Fruit fly (Drosophila melanogaster) whole organism, prepupa: ENCODE measurements around the gene Kul.

Experiments used
- Blimp-1 ChIP-seq: fragments of 200-800 bp; sonication (Bioruptor generic); optimal IDR thresholded peaks from 3 replicates; lab custom pipeline; 2017; ENCODE audit warnings: missing biosample characterization, missing genetic modification characterization, mild to moderate bottlenecking, moderate library complexity, missing genetic modification reagents
- CG10631 ChIP-seq: fragments of 200-800 bp; sonication (Bioruptor generic); optimal IDR thresholded peaks from 2 replicates; lab custom pipeline; 2016; ENCODE audit warnings: missing biosample characterization, missing genetic modification characterization
- CG10669 ChIP-seq: fragments of 200-800 bp; sonication (Bioruptor generic); optimal IDR thresholded peaks from 3 replicates; lab custom pipeline; 2018; ENCODE audit warnings: missing biosample characterization, mild to moderate bottlenecking, missing genetic modification characterization, moderate library complexity
- CG11294 ChIP-seq: fragments of 200-800 bp; sonication (Bioruptor generic); IDR thresholded peaks from 2 replicates; pipeline ENCODE4 v1.3.6; 2022; ENCODE audit warnings: missing biosample characterization, missing genetic modification characterization
- CG11762 ChIP-seq: fragments of 200-800 bp; sonication (Bioruptor generic); optimal IDR thresholded peaks from 3 replicates; lab custom pipeline; 2016; ENCODE audit warnings: missing biosample characterization, missing genetic modification characterization; ENCODE audit not compliant: insufficient read depth
- CG11902 ChIP-seq: fragments of 200-800 bp; sonication (Bioruptor generic); optimal IDR thresholded peaks from 3 replicates; lab custom pipeline; 2016; ENCODE audit warnings: missing biosample characterization, missing genetic modification characterization
- CG15336 ChIP-seq: fragments of 200-800 bp; sonication (Bioruptor generic); IDR thresholded peaks from 2 replicates; pipeline ENCODE4 v1.3.6; 2022; ENCODE audit warnings: missing biosample characterization, missing genetic modification characterization
- CG1621 ChIP-seq: fragments of 200-800 bp; sonication (Bioruptor generic); optimal IDR thresholded peaks from 3 replicates; lab custom pipeline; 2018; ENCODE audit warnings: missing biosample characterization, mild to moderate bottlenecking, missing genetic modification characterization
- CG31627 ChIP-seq: fragments of 200-800 bp; sonication (Bioruptor generic); optimal IDR thresholded peaks from 3 replicates; lab custom pipeline; 2016; ENCODE audit warnings: missing biosample characterization, missing genetic modification characterization
- CG32006 ChIP-seq: fragments of 200-800 bp; sonication (Bioruptor generic); optimal IDR thresholded peaks from 3 replicates; lab custom pipeline; 2017; ENCODE audit warnings: missing biosample characterization, mild to moderate bottlenecking, missing genetic modification characterization
- CG3919 ChIP-seq: fragments of 200-800 bp; sonication (Bioruptor generic); optimal IDR thresholded peaks from 3 replicates; lab custom pipeline; 2016; ENCODE audit warnings: missing biosample characterization, missing genetic modification characterization
- CG6163 ChIP-seq: fragments of 200-800 bp; sonication (Bioruptor generic); IDR thresholded peaks from 3 replicates; pipeline ENCODE4 v1.3.6; 2022; ENCODE audit warnings: missing biosample characterization, missing genetic modification characterization
- CG6276 ChIP-seq: fragments of 200-800 bp; sonication (Bioruptor generic); optimal IDR thresholded peaks from 2 replicates; lab custom pipeline; 2017; ENCODE audit warnings: missing biosample characterization, mild to moderate bottlenecking, missing genetic modification characterization
- CG6854 ChIP-seq: fragments of 200-800 bp; sonication (Bioruptor generic); optimal IDR thresholded peaks from 2 replicates; lab custom pipeline; 2017; ENCODE audit warnings: missing biosample characterization, mild to moderate bottlenecking, missing genetic modification characterization
- CG8119 ChIP-seq: fragments of 200-800 bp; sonication (Bioruptor generic); IDR thresholded peaks from 3 replicates; pipeline ENCODE4 v1.3.6; 2022; ENCODE audit warnings: missing biosample characterization, missing genetic modification characterization
- CG8319 ChIP-seq: fragments of 200-800 bp; sonication (Bioruptor generic); optimal IDR thresholded peaks from 3 replicates; lab custom pipeline; 2016; ENCODE audit warnings: missing biosample characterization, missing genetic modification characterization
- CG8632 ChIP-seq: fragments of 200-800 bp; sonication (Bioruptor generic); optimal IDR thresholded peaks from 3 replicates; lab custom pipeline; 2016; ENCODE audit warnings: missing biosample characterization, missing genetic modification characterization
- CG9139 ChIP-seq: fragments of 200-800 bp; sonication (Bioruptor generic); optimal IDR thresholded peaks from 3 replicates; lab custom pipeline; 2017; ENCODE audit warnings: missing biosample characterization, mild to moderate bottlenecking, missing genetic modification characterization
- Eip75B ChIP-seq: fragments of 200-800 bp; sonication (Bioruptor generic); optimal IDR thresholded peaks from 3 replicates; lab custom pipeline; 2016; ENCODE audit warnings: missing biosample characterization, missing genetic modification characterization
- Eip78C ChIP-seq: fragments of 200-800 bp; sonication (Bioruptor generic); peaks from one replicate; lab custom pipeline; 2016; ENCODE audit warnings: missing biosample characterization, missing genetic modification characterization
- Eip93F ChIP-seq: fragments of 200-800 bp; sonication (Bioruptor generic); optimal IDR thresholded peaks from 2 replicates; lab custom pipeline; 2016; ENCODE audit warnings: missing biosample characterization, mild to moderate bottlenecking, missing genetic modification characterization
- Ets21C ChIP-seq: fragments of 200-800 bp; sonication (Bioruptor generic); optimal IDR thresholded peaks from 3 replicates; lab custom pipeline; 2016; ENCODE audit warnings: missing biosample characterization, missing genetic modification characterization
- Gug ChIP-seq: fragments of 200-800 bp; sonication (Bioruptor generic); IDR thresholded peaks from 2 replicates; pipeline ENCODE4 v1.3.6; 2022; ENCODE audit warnings: missing biosample characterization, missing genetic modification characterization
- Hr38 ChIP-seq: sonication (Bioruptor generic); optimal IDR thresholded peaks from 2 replicates; lab custom pipeline; 2016; ENCODE audit warnings: missing biosample characterization, missing genetic modification characterization
- Hr39 ChIP-seq: fragments of 200-800 bp; sonication (Bioruptor generic); optimal IDR thresholded peaks from 2 replicates; lab custom pipeline; 2016; ENCODE audit warnings: missing biosample characterization, missing genetic modification characterization
- Sox102F ChIP-seq: fragments of 200-800 bp; sonication (Bioruptor generic); optimal IDR thresholded peaks from 2 replicates; lab custom pipeline; 2016; ENCODE audit warnings: missing biosample characterization, mild to moderate bottlenecking, missing genetic modification characterization
- Sox14 ChIP-seq: fragments of 200-800 bp; sonication (Bioruptor generic); optimal IDR thresholded peaks from 3 replicates; lab custom pipeline; 2016; ENCODE audit warnings: missing biosample characterization, missing genetic modification characterization
- achi ChIP-seq: fragments of 200-800 bp; sonication (Bioruptor generic); optimal IDR thresholded peaks from 3 replicates; lab custom pipeline; 2016; ENCODE audit warnings: missing biosample characterization, missing genetic modification characterization
- cyc ChIP-seq: fragments of 200-800 bp; sonication (Bioruptor generic); optimal IDR thresholded peaks from 3 replicates; lab custom pipeline; 2016; ENCODE audit warnings: missing biosample characterization, missing genetic modification characterization
- dac ChIP-seq: fragments of 200-800 bp; sonication (Bioruptor generic); optimal IDR thresholded peaks from 2 replicates; lab custom pipeline; 2017; ENCODE audit warnings: missing biosample characterization, mild to moderate bottlenecking, missing genetic modification characterization
- dsx ChIP-seq: fragments of 200-800 bp; optimal IDR thresholded peaks from 3 replicates; lab custom pipeline; 2019; ENCODE audit warnings: missing biosample characterization, mild to moderate bottlenecking, missing genetic modification characterization, moderate library complexity; ENCODE audit not compliant: poor library complexity, severe bottlenecking
- eg ChIP-seq: fragments of 200-800 bp; sonication (Bioruptor generic); IDR thresholded peaks from 3 replicates; pipeline ENCODE4 v1.3.6; 2022; ENCODE audit warnings: missing biosample characterization, missing genetic modification characterization
- fd59A ChIP-seq: fragments of 200-800 bp; sonication (Bioruptor generic); optimal IDR thresholded peaks from 2 replicates; lab custom pipeline; 2017; ENCODE audit warnings: missing biosample characterization, mild to moderate bottlenecking, missing genetic modification characterization, missing genetic modification reagents
- fd85E ChIP-seq: fragments of 200-800 bp; sonication (Bioruptor generic); optimal IDR thresholded peaks from 3 replicates; lab custom pipeline; 2016; ENCODE audit warnings: missing biosample characterization, missing genetic modification characterization
- net ChIP-seq: fragments of 200-800 bp; sonication (Bioruptor generic); optimal IDR thresholded peaks from 3 replicates; lab custom pipeline; 2016; ENCODE audit warnings: missing biosample characterization, missing genetic modification characterization
- pdm3 ChIP-seq: fragments of 200-800 bp; sonication (Bioruptor generic); optimal IDR thresholded peaks from 3 replicates; lab custom pipeline; 2016; ENCODE audit warnings: missing biosample characterization, missing genetic modification characterization
- salr ChIP-seq, 2 experiments: fragments of 200-800 bp; sonication (Bioruptor generic); optimal IDR thresholded peaks; 3 replicates each; lab custom pipeline; 2016 to 2018; ENCODE audit warnings: missing biosample characterization in 2 of 2, missing genetic modification characterization in 2 of 2, mild to moderate bottlenecking in 1 of 2
- spab ChIP-seq: fragments of 200-800 bp; sonication (Bioruptor generic); optimal IDR thresholded peaks from 2 replicates; lab custom pipeline; 2017; ENCODE audit warnings: missing biosample characterization, mild to moderate bottlenecking, missing genetic modification characterization, missing genetic modification reagents
- ss ChIP-seq, 2 experiments: fragments of 200-800 bp; sonication (Bioruptor generic); optimal IDR thresholded peaks; 2 replicates in 1 of 2; 3 replicates in 1 of 2; lab custom pipeline; 2017 to 2018; ENCODE audit warnings: mild to moderate bottlenecking in 2 of 2, missing biosample characterization in 2 of 2, missing genetic modification characterization in 2 of 2, moderate library complexity in 1 of 2
- topi ChIP-seq: fragments of 200-800 bp; sonication (Bioruptor generic); optimal IDR thresholded peaks from 3 replicates; lab custom pipeline; 2016; ENCODE audit warnings: missing biosample characterization, missing genetic modification characterization

Kul gene

dm6 chr3R:29748591-29749303 is 23.1 kb downstream of the Kul start, which contains the start of the genes ATPsyngamma and yata (continued):
- TF ChIP-seq spab (GFP tag; lab: Kevin White, UChicago) (no peak), Hr39 (GFP tag; lab: Kevin White, UChicago) (no peak), CG10631 (GFP tag; lab: Kevin White, UChicago) (no peak), Ets21C (GFP tag; lab: Kevin White, UChicago) (no peak), topi (GFP tag; lab: Kevin White, UChicago) (no peak), fd85E (GFP tag; lab: Kevin White, UChicago) (no peak), CG6276 (GFP tag; lab: Kevin White, UChicago) (no peak), CG9139 (GFP tag; lab: Kevin White, UChicago) (no peak), CG6163 (GFP tag; lab: Robert Waterston, UW) (no peak), CG11902 (GFP tag; lab: Kevin White, UChicago) (no peak), Sox14 (GFP tag; lab: Kevin White, UChicago) (no peak), achi (GFP tag; lab: Kevin White, UChicago) (no peak), Blimp-1 (no peak), Eip75B (no peak), dsx (GFP tag; lab: Kevin White, UChicago) (no peak), CG6854 (GFP tag; lab: Kevin White, UChicago) (peak; percentile 24), CG31627 (no peak), CG11294 (GFP tag; lab: Robert Waterston, UW) (no peak), Gug (GFP tag; lab: Robert Waterston, UW) (no peak), net (GFP tag; lab: Kevin White, UChicago) (no peak), pdm3 (no peak), CG1621 (tag; lab: Kevin White, UChicago) (no peak), ss (GFP tag; optimal IDR thresholded peaks at IDR 0.05; lab: Kevin White, UChicago) (no peak), dac (GFP tag; lab: Kevin White, UChicago) (no peak), Hr38 (GFP tag; lab: Kevin White, UChicago) (no peak), Sox102F (GFP tag; lab: Kevin White, UChicago) (no peak), Eip93F (GFP tag; lab: Kevin White, UChicago) (no peak)

DNA sequence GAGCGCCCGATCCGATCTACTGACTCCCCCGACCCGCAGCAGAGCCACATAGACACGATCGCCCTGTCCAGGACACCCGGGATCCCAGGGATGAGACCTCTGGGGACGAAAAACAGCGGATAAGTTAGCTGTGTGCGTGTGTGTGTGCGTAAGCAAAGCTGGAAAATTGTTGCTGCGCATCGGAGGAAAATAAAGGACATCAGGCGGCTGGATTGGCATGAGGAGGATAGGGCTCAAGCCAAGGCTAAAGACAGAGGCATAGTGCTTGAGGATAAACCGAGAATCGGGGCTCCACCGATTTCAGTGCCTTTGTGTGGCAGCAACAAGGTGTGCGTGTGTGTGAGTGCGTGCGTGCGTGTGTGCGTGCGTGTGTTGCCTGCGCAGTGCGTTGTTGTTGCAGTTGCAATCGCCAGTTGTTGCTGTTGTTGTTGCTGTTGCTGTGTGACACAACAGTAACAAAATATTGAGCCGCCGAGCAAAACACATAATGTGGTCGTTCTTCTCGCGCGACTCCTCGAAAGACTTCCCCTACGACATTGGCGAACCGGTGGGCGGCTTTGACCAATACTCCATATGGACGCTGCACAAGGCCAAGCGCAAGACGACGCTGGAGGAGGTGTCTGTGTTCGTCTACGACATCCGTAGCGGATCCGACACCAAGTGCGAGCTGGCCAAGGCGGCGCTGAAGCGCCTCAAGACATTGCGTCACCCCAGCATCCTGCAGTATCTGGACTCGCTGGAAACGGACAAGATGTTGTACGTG is 23.9 kb downstream of the Kul start:
- TF ChIP-seq CG11762 (GFP tag; lab: Kevin White, UChicago): no peak
- TF ChIP-seq CG6163 (GFP tag; lab: Robert Waterston, UW): 0 out of 3 replicates have a peak, but pooled peaks have one; percentile 8
- no peak for TF ChIP-seq fd59A (GFP tag; lab: Kevin White, UChicago)
- TF ChIP-seq Sox14 (GFP tag; lab: Kevin White, UChicago): peak; percentile 13
- TF ChIP-seq, all 60 proteins: peak for 2

- TF ChIP-seq CG32006 (GFP tag; lab: Kevin White, UChicago) (peak; percentile 78), Sox14 (GFP tag; lab: Kevin White, UChicago) (peak; percentile 9), Hr38 (GFP tag; lab: Kevin White, UChicago) (no peak), salr (GFP tag; optimal IDR thresholded peaks at IDR 0.05; lab: Kevin White, UChicago) (peak in 1 of 2 experiments; percentile 15), achi (GFP tag; lab: Kevin White, UChicago) (no peak), CG10631 (GFP tag; lab: Kevin White, UChicago) (no peak), Gug (GFP tag; lab: Robert Waterston, UW) (peak; percentile 80), spab (GFP tag; lab: Kevin White, UChicago) (no peak), CG11762 (GFP tag; lab: Kevin White, UChicago) (no peak), CG8632 (GFP tag; lab: Kevin White, UChicago) (no peak), CG8319 (GFP tag; lab: Kevin White, UChicago) (no peak), CG6163 (GFP tag; lab: Robert Waterston, UW) (peak; percentile 69; the same call in 2 of the 3 replicates), CG11294 (GFP tag; lab: Robert Waterston, UW) (peak; percentile 53), CG15336 (GFP tag; lab: Robert Waterston, UW) (peak; percentile 76), ss (GFP tag; optimal IDR thresholded peaks at IDR 0.05; lab: Kevin White, UChicago) (no peak), eg (GFP tag; lab: Robert Waterston, UW) (peak; percentile 90), CG11902 (GFP tag; lab: Kevin White, UChicago) (no peak), Eip78C (GFP tag; lab: Kevin White, UChicago) (peak; percentile 67), cyc (peak; percentile 5), dsx (GFP tag; lab: Kevin White, UChicago) (peak; percentile 57), CG6276 (GFP tag; lab: Kevin White, UChicago) (no peak), CG3919 (GFP tag; lab: Kevin White, UChicago) (no peak), CG10669 (GFP tag; lab: Kevin White, UChicago) (no peak), CG8119 (GFP tag; lab: Robert Waterston, UW) (peak; percentile 78)
Measured at dm6 chr3R:29755248-29755647, 29.6 kb downstream of the Kul start.
